Worm (Caenorhabditis elegans) whole organism, young adult: ENCODE data around the gene F36H9.5.

Source experiments
- F39B2.1 ChIP-seq: fragments of 200-800 bp; sonication (Bioruptor generic); IDR thresholded peaks from 2 replicates; pipeline ENCODE4 v1.3.6; 2022; ENCODE audit warnings: missing genetic modification reagents, missing genetic modification characterization, missing compliant biosample characterization
- F57C9.4 ChIP-seq: sonication (generic microtip); optimal IDR thresholded peaks from 2 replicates; lab custom pipeline; 2017; ENCODE audit warnings: mild to moderate bottlenecking, missing genetic modification characterization, missing compliant biosample characterization
- Y53F4B.3 ChIP-seq: fragments of 200-800 bp; sonication (Bioruptor generic); IDR thresholded peaks from 2 replicates; pipeline ENCODE4 v1.3.6; 2022; ENCODE audit warnings: missing genetic modification reagents, missing genetic modification characterization, missing compliant biosample characterization
- cebp-2 ChIP-seq: fragments of 200-800 bp; sonication (Bioruptor generic); IDR thresholded peaks from 2 replicates; pipeline ENCODE4 v1.3.6; 2022; ENCODE audit warnings: missing genetic modification characterization, missing compliant biosample characterization
- ceh-27 ChIP-seq: fragments of 200-800 bp; sonication (Bioruptor generic); optimal IDR thresholded peaks from 2 replicates; lab custom pipeline; 2018; ENCODE audit warnings: mild to moderate bottlenecking, missing genetic modification characterization, moderate library complexity, missing compliant biosample characterization
- egl-18 ChIP-seq: fragments of 200-800 bp; sonication (Bioruptor generic); IDR thresholded peaks from 2 replicates; pipeline ENCODE4 v1.3.6; 2022; ENCODE audit warnings: missing genetic modification reagents, missing genetic modification characterization, missing compliant biosample characterization
- snpc-1.1 ChIP-seq: sonication (generic microtip); optimal IDR thresholded peaks from 2 replicates; lab custom pipeline; 2017; ENCODE audit warnings: missing genetic modification characterization, mild to moderate bottlenecking, missing compliant biosample characterization, antibody characterized with exemption, moderate library complexity, missing genotype, missing genetic modification reagents; ENCODE audit not compliant: insufficient read depth
- unc-62 ChIP-seq: fragments of 150-350 bp; optimal IDR thresholded peaks from 2 replicates; lab custom pipeline; 2014; ENCODE audit warnings: missing biosample characterization, missing genetic modification reagents, missing genetic modification characterization

- TF ChIP-seq unc-62, result no peak
- TF ChIP-seq Y53F4B.3 (GFP tag; lab: Robert Waterston, UW), result no peak
- no peak for TF ChIP-seq F39B2.1 (GFP tag; lab: Robert Waterston, UW)
- no peak for TF ChIP-seq F57C9.4 (tag; lab: Kevin White, UChicago)
- TF ChIP-seq ceh-27 (GFP tag; lab: Kevin White, UChicago), result no peak
- TF ChIP-seq egl-18 (GFP tag; lab: Robert Waterston, UW), result no peak
- no peak for TF ChIP-seq snpc-1.1
- no peak for TF ChIP-seq cebp-2 (GFP tag; lab: Robert Waterston, UW)
These were observed 26.2 kb downstream of the F36H9.5 start, which contains the start of gene ZK697.14 for ce11 chrV:1755589-1755988.
